Worm (Caenorhabditis elegans) whole organism, early embryonic: Measurements from ENCODE around the gene eppl-1.

ENCODE experiments used
- B0310.2 ChIP-seq: sonication (generic microtip); optimal IDR thresholded peaks from 2 replicates; lab custom pipeline; 2016; ENCODE audit warnings: mild to moderate bottlenecking, missing genetic modification characterization, missing compliant biosample characterization
- aly-1 ChIP-seq: sonication (generic microtip); optimal IDR thresholded peaks from 2 replicates; lab custom pipeline; 2016; ENCODE audit warnings: missing genetic modification characterization, missing compliant biosample characterization
- ama-1 ChIP-seq: fragments of 150-350 bp; optimal IDR thresholded peaks from 2 replicates; lab custom pipeline; 2014
- flt-1 ChIP-seq: fragments of 200-800 bp; sonication (Bioruptor generic); IDR thresholded peaks from 2 replicates; pipeline ENCODE4 v1.3.6; 2022; ENCODE audit warnings: missing genetic modification characterization, missing compliant biosample characterization
- hmg-4 ChIP-seq: fragments of 200-800 bp; sonication (Bioruptor generic); optimal IDR thresholded peaks from 2 replicates; lab custom pipeline; 2018; ENCODE audit warnings: mild to moderate bottlenecking, missing genetic modification characterization, missing compliant biosample characterization
- sea-1 ChIP-seq: fragments of 200-800 bp; sonication (Bioruptor generic); conservative IDR thresholded peaks from 2 replicates; pipeline ENCODE4 v1.3.6; 2022; ENCODE audit warnings: missing genetic modification characterization, missing compliant biosample characterization
- tbx-37 ChIP-seq: fragments of 200-800 bp; sonication (Bioruptor generic); conservative IDR thresholded peaks from 2 replicates; pipeline ENCODE4 v1.3.6; 2022; ENCODE audit warnings: missing genetic modification reagents, missing genetic modification characterization, missing compliant biosample characterization
- tra-4 ChIP-seq: sonication (generic microtip); optimal IDR thresholded peaks from 2 replicates; lab custom pipeline; 2017; ENCODE audit warnings: missing genetic modification characterization, missing compliant biosample characterization

DNA sequence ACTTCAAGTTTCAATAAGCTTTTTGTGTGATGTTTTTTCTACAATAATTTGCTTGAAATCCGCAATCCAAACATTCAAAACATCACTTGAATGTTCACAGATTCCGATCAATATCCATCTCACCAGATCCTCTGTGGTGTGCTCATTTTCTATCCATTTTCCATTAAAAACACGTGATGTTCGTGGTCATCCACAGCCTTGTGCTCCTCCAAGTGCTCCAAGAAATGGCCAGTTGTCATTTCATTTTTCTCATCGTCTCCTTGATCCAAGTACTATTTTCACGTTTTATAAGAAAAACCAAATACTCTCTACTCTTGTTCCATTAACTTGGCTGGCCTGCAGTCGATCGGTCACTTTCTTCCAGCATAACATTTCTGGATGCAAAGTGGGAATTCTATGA is 24.6 kb upstream of the eppl-1 start:
- no peak for TF ChIP-seq flt-1 (GFP tag; lab: Robert Waterston, UW)
- TF ChIP-seq hmg-4 (GFP tag; lab: Kevin White, UChicago) = no peak
- TF ChIP-seq B0310.2 (tag; lab: Kevin White, UChicago) = no peak
- TF ChIP-seq aly-1 (tag; lab: Kevin White, UChicago) = no peak
- no peak for TF ChIP-seq ama-1 (lab: Kevin White, UChicago)
- TF ChIP-seq tbx-37 (GFP tag; lab: Robert Waterston, UW) = no peak
- TF ChIP-seq tra-4 = no peak
- no peak for TF ChIP-seq sea-1 (GFP tag; lab: Robert Waterston, UW)
